Worm (Caenorhabditis elegans) whole organism, L3 larva: ENCODE results near the gene vrk-1.

Source experiments
- ceh-9 ChIP-seq: sonication (generic microtip); optimal IDR thresholded peaks from 2 replicates; lab custom pipeline; 2018; ENCODE audit warnings: missing biosample characterization, missing genetic modification characterization
- fos-1 ChIP-seq: fragments of 150-350 bp; optimal IDR thresholded peaks from 2 replicates; lab custom pipeline; 2014; ENCODE audit warnings: missing biosample characterization, missing genetic modification characterization
- lsy-12 ChIP-seq: sonication (generic microtip); optimal IDR thresholded peaks from 2 replicates; lab custom pipeline; 2016; ENCODE audit warnings: mild to moderate bottlenecking, missing genetic modification characterization, missing compliant biosample characterization
- nfya-1 ChIP-seq: sonication (generic microtip); optimal IDR thresholded peaks from 2 replicates; lab custom pipeline; 2017; ENCODE audit warnings: missing genetic modification characterization, mild to moderate bottlenecking, missing compliant biosample characterization, antibody characterized with exemption, moderate library complexity; ENCODE audit not compliant: insufficient read depth
- nhr-12 ChIP-seq: fragments of 150-350 bp; optimal IDR thresholded peaks from 2 replicates; lab custom pipeline; 2014; ENCODE audit warnings: missing biosample characterization, missing genetic modification characterization
- nhr-237 ChIP-seq: fragments of 150-350 bp; optimal IDR thresholded peaks from 2 replicates; lab custom pipeline; 2014; ENCODE audit warnings: missing biosample characterization, missing genetic modification characterization
- nhr-76 ChIP-seq: fragments of 150-350 bp; sonication (generic microtip); optimal IDR thresholded peaks from 5 replicates; lab custom pipeline; 2014; ENCODE audit warnings: missing biosample characterization, missing genetic modification characterization
- sea-2 ChIP-seq: fragments of 150-350 bp; sonication (generic microtip); optimal IDR thresholded peaks from 4 replicates; lab custom pipeline; 2014; ENCODE audit warnings: missing biosample characterization, missing genetic modification reagents, missing genetic modification characterization
- skn-1 ChIP-seq: fragments of 150-350 bp; optimal IDR thresholded peaks from 2 replicates; lab custom pipeline; 2014; ENCODE audit warnings: missing biosample characterization, missing genetic modification characterization

DNA sequence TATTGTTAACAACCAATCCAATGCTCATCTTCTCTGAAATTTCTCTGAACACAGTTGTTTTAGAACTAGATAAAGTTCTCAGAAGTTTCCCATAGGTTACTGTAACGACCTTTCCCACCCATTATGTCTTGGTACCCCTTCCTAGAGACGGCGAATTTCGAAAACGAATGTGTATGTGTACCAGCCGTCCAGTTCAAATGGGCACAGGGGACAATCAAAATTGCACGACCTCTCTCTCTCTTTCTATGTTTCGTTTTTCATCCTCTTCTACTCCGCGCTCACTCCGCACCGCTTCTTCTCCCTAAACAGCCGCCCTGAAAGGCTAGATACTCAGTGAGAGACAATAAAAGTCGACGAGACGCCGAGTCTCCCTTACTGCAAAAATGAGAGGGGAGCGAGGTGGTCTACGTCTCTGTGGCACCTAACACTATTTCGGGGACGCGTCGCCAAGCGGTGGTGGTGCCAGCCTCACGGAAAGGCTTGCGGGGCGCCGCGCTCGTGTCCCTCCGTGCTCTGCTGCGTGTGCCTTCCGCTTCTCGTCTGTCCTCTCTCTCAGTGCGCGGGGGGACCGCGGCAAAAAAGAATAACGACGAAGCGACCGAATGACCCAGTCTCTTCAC, 20.2 kb upstream of the vrk-1 start:
- TF ChIP-seq lsy-12 (tag; lab: Kevin White, UChicago) (peak; percentile 38), fos-1 (no peak), skn-1 (no peak), nhr-76 (tag; lab: Kevin White, UChicago) (no peak), nhr-12 (tag; lab: Kevin White, UChicago) (no peak), sea-2 (GFP tag; lab: Kevin White, UChicago) (no peak), nhr-237 (tag; lab: Kevin White, UChicago) (no peak), nfya-1 (peak; percentile 75), ceh-9 (tag; lab: Kevin White, UChicago) (no peak)
